Worm (Caenorhabditis elegans) whole organism, late embryonic: ENCODE results near the gene inx-7.

ENCODE experiments used
- K02D7.2 ChIP-seq: sonication (generic microtip); optimal IDR thresholded peaks from 2 replicates; lab custom pipeline; 2017; ENCODE audit warnings: mild to moderate bottlenecking, missing genetic modification characterization, missing compliant biosample characterization
- ama-1 ChIP-seq: fragments of 150-350 bp; optimal IDR thresholded peaks from 2 replicates; lab custom pipeline; 2014
- ceh-19 ChIP-seq: fragments of 200-800 bp; sonication (Bioruptor generic); optimal IDR thresholded peaks from 2 replicates; lab custom pipeline; 2018; ENCODE audit warnings: mild to moderate bottlenecking, missing genetic modification characterization, missing compliant biosample characterization
- ceh-22 ChIP-seq: sonication (generic microtip); optimal IDR thresholded peaks from 2 replicates; lab custom pipeline; 2017; ENCODE audit warnings: missing biosample characterization, missing genetic modification characterization
- dve-1 ChIP-seq: sonication (generic microtip); optimal IDR thresholded peaks from 2 replicates; lab custom pipeline; 2017; ENCODE audit warnings: antibody characterized with exemption, mild to moderate bottlenecking, missing genetic modification characterization, missing compliant biosample characterization
- ets-4 ChIP-seq: sonication (generic microtip); optimal IDR thresholded peaks from 2 replicates; lab custom pipeline; 2016; ENCODE audit warnings: missing genetic modification characterization, missing compliant biosample characterization
- hlh-15 ChIP-seq: sonication (generic microtip); optimal IDR thresholded peaks from 2 replicates; lab custom pipeline; 2016; ENCODE audit warnings: missing genetic modification characterization, missing compliant biosample characterization
- hlh-30 ChIP-seq: sonication (generic microtip); optimal IDR thresholded peaks from 2 replicates; lab custom pipeline; 2017; ENCODE audit warnings: antibody characterized with exemption, missing genetic modification characterization, missing compliant biosample characterization; ENCODE audit not compliant: insufficient read depth
- lin-11 ChIP-seq: fragments of 200-800 bp; sonication (Bioruptor generic); optimal IDR thresholded peaks from 2 replicates; lab custom pipeline; 2018; ENCODE audit warnings: mild to moderate bottlenecking, missing genetic modification characterization, missing compliant biosample characterization
- mec-3 ChIP-seq: sonication (generic microtip); optimal IDR thresholded peaks from 2 replicates; lab custom pipeline; 2016; ENCODE audit warnings: borderline replicate concordance, missing genetic modification characterization, missing compliant biosample characterization
- npax-4 ChIP-seq: sonication (generic microtip); optimal IDR thresholded peaks from 2 replicates; lab custom pipeline; 2016; ENCODE audit warnings: missing genetic modification characterization, missing compliant biosample characterization
- unc-55 ChIP-seq: sonication (generic microtip); optimal IDR thresholded peaks from 2 replicates; lab custom pipeline; 2017; ENCODE audit warnings: missing biosample characterization, missing genetic modification reagents, missing genetic modification characterization

DNA sequence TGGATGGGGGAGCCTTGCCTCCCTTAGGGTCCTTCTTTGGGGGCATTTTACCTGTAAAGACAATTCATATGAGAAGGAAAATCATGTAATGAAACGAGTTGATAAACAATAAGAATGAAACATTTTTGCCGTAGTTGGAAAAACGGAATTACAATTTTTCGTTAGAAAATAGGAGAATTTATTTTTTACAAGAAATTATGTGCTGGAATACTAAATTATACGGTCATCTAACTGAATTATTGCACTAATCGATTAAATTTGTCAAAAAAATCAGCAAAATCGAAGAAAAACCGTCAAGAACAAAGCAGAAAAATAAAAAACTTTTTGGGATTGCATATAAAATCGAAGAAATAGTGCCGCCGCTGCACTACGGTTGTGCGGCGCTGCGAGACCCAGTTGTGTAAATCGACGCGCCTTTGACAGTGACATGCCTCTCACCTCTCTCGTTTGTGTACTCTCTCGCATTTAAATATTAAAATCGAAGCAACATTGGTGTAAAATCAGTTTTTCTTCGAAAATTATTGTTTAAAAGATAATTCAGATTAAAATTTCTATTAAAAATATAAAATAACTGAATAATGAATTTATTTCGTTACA is 1.2 kb upstream of the inx-7 start, which contains the start of gene rps-25:
- TF ChIP-seq ceh-22 (no peak), ama-1 (lab: Kevin White, UChicago) (no peak), mec-3 (tag; lab: Kevin White, UChicago) (no peak), npax-4 (tag; lab: Kevin White, UChicago) (no peak), hlh-30 (tag; lab: Kevin White, UChicago) (no peak), ets-4 (no peak), K02D7.2 (tag; lab: Kevin White, UChicago) (no peak), ceh-19 (GFP tag; lab: Kevin White, UChicago) (no peak), unc-55 (GFP tag; lab: Kevin White, UChicago) (peak; percentile 70), lin-11 (tag; lab: Kevin White, UChicago) (no peak), dve-1 (tag; lab: Kevin White, UChicago) (no peak), hlh-15 (tag; lab: Kevin White, UChicago) (no peak)
